Fruit fly (Drosophila melanogaster) whole organism, embryonic: ENCODE data around the gene CG15185.
A peak's percentile ranks its signal among the peaks of the same experiment; 100 is the strongest.

Experiments
- BEAF-32 ChIP-seq: fragments of 200-800 bp; sonication (Bioruptor generic); optimal IDR thresholded peaks from 3 replicates; lab custom pipeline; 2017; ENCODE audit warnings: missing biosample characterization, missing genetic modification characterization, mild to moderate bottlenecking, moderate library complexity, missing genetic modification reagents
- CG12236 ChIP-seq: fragments of 200-800 bp; sonication (Bioruptor generic); optimal IDR thresholded peaks from 2 replicates; lab custom pipeline; 2016; ENCODE audit warnings: missing biosample characterization, missing genetic modification characterization
- CG12299 ChIP-seq: fragments of 200-800 bp; sonication (Bioruptor generic); optimal IDR thresholded peaks from 2 replicates; lab custom pipeline; 2018; ENCODE audit warnings: missing biosample characterization, mild to moderate bottlenecking, missing genetic modification characterization
- CG13123 ChIP-seq: fragments of 200-800 bp; sonication (Bioruptor generic); optimal IDR thresholded peaks from 2 replicates; lab custom pipeline; 2016; ENCODE audit warnings: missing biosample characterization, missing genetic modification characterization
- CG13287 ChIP-seq: fragments of 200-800 bp; sonication (Bioruptor generic); IDR thresholded peaks from 2 replicates; pipeline ENCODE4 v1.3.6; 2022; ENCODE audit warnings: missing biosample characterization, missing genetic modification characterization; ENCODE audit not compliant: partially characterized antibody
- CG14965 ChIP-seq: fragments of 200-800 bp; sonication (Bioruptor generic); optimal IDR thresholded peaks from 2 replicates; lab custom pipeline; 2016; ENCODE audit warnings: missing biosample characterization, missing genetic modification characterization, borderline replicate concordance
- CG16815 ChIP-seq: fragments of 200-800 bp; sonication (Bioruptor generic); optimal IDR thresholded peaks from 3 replicates; lab custom pipeline; 2017; ENCODE audit warnings: missing biosample characterization, mild to moderate bottlenecking, missing genetic modification characterization
- CG17361 ChIP-seq: fragments of 200-800 bp; sonication (Bioruptor generic); IDR thresholded peaks from 3 replicates; pipeline ENCODE4 v1.3.6; 2022; ENCODE audit warnings: missing biosample characterization, missing genetic modification characterization
- CG17385 ChIP-seq: fragments of 200-800 bp; sonication (Bioruptor generic); optimal IDR thresholded peaks from 3 replicates; lab custom pipeline; 2018; ENCODE audit warnings: missing biosample characterization, mild to moderate bottlenecking, missing genetic modification characterization
- CG17612 ChIP-seq: fragments of 200-800 bp; sonication (Bioruptor generic); IDR thresholded peaks from 2 replicates; pipeline ENCODE4 v1.3.6; 2022; ENCODE audit warnings: missing biosample characterization, missing genetic modification characterization
- CG18011 ChIP-seq: fragments of 200-800 bp; sonication (Bioruptor generic); optimal IDR thresholded peaks from 2 replicates; lab custom pipeline; 2017; ENCODE audit warnings: missing biosample characterization, missing genetic modification characterization, mild to moderate bottlenecking, moderate library complexity, missing genotype
- CG18262 ChIP-seq: fragments of 200-800 bp; optimal IDR thresholded peaks from 3 replicates; lab custom pipeline; 2019; ENCODE audit warnings: missing biosample characterization, mild to moderate bottlenecking, missing genetic modification characterization, moderate library complexity
- CG18764 ChIP-seq: fragments of 200-800 bp; sonication (Bioruptor generic); optimal IDR thresholded peaks from 3 replicates; lab custom pipeline; 2016; ENCODE audit warnings: missing biosample characterization, missing genetic modification characterization
- CG2202 ChIP-seq: fragments of 200-800 bp; sonication (Bioruptor generic); optimal IDR thresholded peaks from 2 replicates; lab custom pipeline; 2018; ENCODE audit warnings: missing biosample characterization, mild to moderate bottlenecking, missing genetic modification characterization
- CG30403 ChIP-seq: fragments of 200-800 bp; sonication (Bioruptor generic); optimal IDR thresholded peaks from 3 replicates; lab custom pipeline; 2016; ENCODE audit warnings: missing biosample characterization, missing genetic modification characterization
- CG43689 ChIP-seq: fragments of 200-800 bp; sonication (Bioruptor generic); IDR thresholded peaks from 2 replicates; pipeline ENCODE4 v1.3.6; 2022; ENCODE audit warnings: missing biosample characterization, missing genetic modification characterization
- CG4617 ChIP-seq: fragments of 200-800 bp; sonication (Bioruptor generic); optimal IDR thresholded peaks from 3 replicates; lab custom pipeline; 2016; ENCODE audit warnings: missing biosample characterization, missing genetic modification characterization, borderline replicate concordance
- CG6254 ChIP-seq: fragments of 200-800 bp; sonication (Bioruptor generic); optimal IDR thresholded peaks from 3 replicates; lab custom pipeline; 2017; ENCODE audit warnings: mild to moderate bottlenecking, missing biosample characterization, missing genetic modification reagents, missing genetic modification characterization
- CG6765 ChIP-seq: fragments of 200-800 bp; sonication (Bioruptor generic); optimal IDR thresholded peaks from 3 replicates; lab custom pipeline; 2017; ENCODE audit warnings: missing biosample characterization, mild to moderate bottlenecking, missing genetic modification characterization
- CG6813 ChIP-seq: fragments of 200-800 bp; sonication (Bioruptor generic); optimal IDR thresholded peaks from 2 replicates; lab custom pipeline; 2017; ENCODE audit warnings: missing biosample characterization, missing genetic modification characterization, mild to moderate bottlenecking, moderate library complexity, missing genetic modification reagents
- CG8359 ChIP-seq: fragments of 200-800 bp; sonication (Bioruptor generic); optimal IDR thresholded peaks from 2 replicates; lab custom pipeline; 2017; ENCODE audit warnings: missing biosample characterization, mild to moderate bottlenecking, missing genetic modification characterization, borderline replicate concordance
- Elba2 ChIP-seq: fragments of 200-800 bp; sonication (Bioruptor generic); optimal IDR thresholded peaks from 3 replicates; lab custom pipeline; 2016; ENCODE audit warnings: missing biosample characterization, missing genetic modification characterization
- Fer1 ChIP-seq: fragments of 200-800 bp; sonication (Bioruptor generic); optimal IDR thresholded peaks from 2 replicates; lab custom pipeline; 2017; ENCODE audit warnings: missing biosample characterization, mild to moderate bottlenecking, missing genetic modification characterization
- Fer3 ChIP-seq: fragments of 200-800 bp; sonication (Bioruptor generic); optimal IDR thresholded peaks from 2 replicates; lab custom pipeline; 2018; ENCODE audit warnings: missing biosample characterization, mild to moderate bottlenecking, missing genetic modification characterization, moderate library complexity
- HLH54F ChIP-seq: fragments of 200-800 bp; sonication (Bioruptor generic); optimal IDR thresholded peaks from 3 replicates; lab custom pipeline; 2016; ENCODE audit warnings: missing biosample characterization, missing genetic modification characterization
- Hmr ChIP-seq: fragments of 200-800 bp; sonication (Bioruptor generic); optimal IDR thresholded peaks from 3 replicates; lab custom pipeline; 2017; ENCODE audit warnings: mild to moderate bottlenecking, missing biosample characterization, missing genetic modification reagents, missing genetic modification characterization
- Jarid2 ChIP-seq: fragments of 200-800 bp; sonication (Bioruptor generic); optimal IDR thresholded peaks from 3 replicates; lab custom pipeline; 2017; ENCODE audit warnings: mild to moderate bottlenecking, missing biosample characterization, missing genetic modification reagents, missing genetic modification characterization
- Lpt ChIP-seq: fragments of >200 bp; optimal IDR thresholded peaks from 2 replicates; lab custom pipeline; 2018; ENCODE audit warnings: missing biosample characterization, missing genetic modification characterization
- PHDP ChIP-seq: fragments of 200-800 bp; sonication (Bioruptor generic); optimal IDR thresholded peaks from 3 replicates; lab custom pipeline; 2018; ENCODE audit warnings: missing biosample characterization, mild to moderate bottlenecking, missing genetic modification characterization, moderate library complexity
- Sin3A ChIP-seq: fragments of >200 bp; optimal IDR thresholded peaks from 2 replicates; lab custom pipeline; 2018
- ac ChIP-seq: fragments of 200-800 bp; sonication (Bioruptor generic); optimal IDR thresholded peaks from 3 replicates; lab custom pipeline; 2017; ENCODE audit warnings: missing biosample characterization, mild to moderate bottlenecking, missing genetic modification characterization
- bowl ChIP-seq: fragments of 200-800 bp; sonication (Bioruptor generic); IDR thresholded peaks from 2 replicates; pipeline ENCODE4 v1.3.6; 2022; ENCODE audit warnings: missing biosample characterization, missing genetic modification characterization
- corto ChIP-seq: fragments of 200-800 bp; sonication (Bioruptor generic); optimal IDR thresholded peaks from 2 replicates; lab custom pipeline; 2016; ENCODE audit warnings: missing biosample characterization, mild to moderate bottlenecking, missing genetic modification characterization, moderate library complexity
- crc ChIP-seq: fragments of 200-800 bp; sonication (Bioruptor generic); optimal IDR thresholded peaks from 2 replicates; lab custom pipeline; 2016; ENCODE audit warnings: missing biosample characterization, missing genetic modification characterization
- croc ChIP-seq: fragments of 200-800 bp; sonication (Bioruptor generic); conservative IDR thresholded peaks from 3 replicates; pipeline ENCODE4 v1.3.6; 2022; ENCODE audit warnings: missing biosample characterization, missing genetic modification characterization
- dan ChIP-seq: fragments of 200-800 bp; sonication (Bioruptor generic); IDR thresholded peaks from 2 replicates; pipeline ENCODE4 v1.3.6; 2022; ENCODE audit warnings: missing biosample characterization, missing genetic modification characterization
- dmrt99B ChIP-seq: fragments of 200-800 bp; sonication (Bioruptor generic); optimal IDR thresholded peaks from 2 replicates; lab custom pipeline; 2018; ENCODE audit warnings: missing biosample characterization, mild to moderate bottlenecking, missing genetic modification characterization, moderate library complexity
- eve ChIP-seq, 2 experiments: fragments of >200 bp; optimal IDR thresholded peaks; 2 replicates each; lab custom pipeline; 2017; ENCODE audit warnings: missing biosample characterization in 2 of 2, missing genetic modification characterization in 2 of 2
- eyg ChIP-seq: fragments of 200-800 bp; sonication (Bioruptor generic); optimal IDR thresholded peaks from 3 replicates; lab custom pipeline; 2016; ENCODE audit warnings: missing biosample characterization, missing genetic modification characterization
- hb ChIP-seq: fragments of 200-800 bp; sonication (Bioruptor generic); IDR thresholded peaks from 3 replicates; pipeline ENCODE4 v1.3.6; 2022; ENCODE audit warnings: missing biosample characterization, missing genetic modification characterization; ENCODE audit not compliant: partially characterized antibody
- inv ChIP-seq: fragments of 200-800 bp; sonication (Bioruptor generic); IDR thresholded peaks from 2 replicates; pipeline ENCODE4 v1.3.6; 2022; ENCODE audit warnings: missing biosample characterization, missing genetic modification characterization; ENCODE audit not compliant: partially characterized antibody
- kah ChIP-seq: fragments of 200-800 bp; sonication (Bioruptor generic); optimal IDR thresholded peaks from 2 replicates; lab custom pipeline; 2018; ENCODE audit warnings: missing biosample characterization, mild to moderate bottlenecking, missing genetic modification characterization
- kay ChIP-seq: fragments of 200-800 bp; sonication (Bioruptor generic); optimal IDR thresholded peaks from 2 replicates; lab custom pipeline; 2016; ENCODE audit warnings: missing biosample characterization, missing genetic modification characterization
- kni ChIP-seq: fragments of 200-800 bp; sonication (Bioruptor generic); optimal IDR thresholded peaks from 3 replicates; lab custom pipeline; 2017; ENCODE audit warnings: mild to moderate bottlenecking, missing biosample characterization, missing genetic modification reagents, missing genetic modification characterization
- lab ChIP-seq: fragments of 200-800 bp; sonication (Bioruptor generic); optimal IDR thresholded peaks from 3 replicates; lab custom pipeline; 2017; ENCODE audit warnings: missing biosample characterization, missing genetic modification characterization, mild to moderate bottlenecking, moderate library complexity, missing genetic modification reagents
- nerfin-1 ChIP-seq: fragments of 200-800 bp; sonication (Bioruptor generic); optimal IDR thresholded peaks from 3 replicates; lab custom pipeline; 2019; ENCODE audit warnings: missing biosample characterization, mild to moderate bottlenecking, missing genetic modification characterization, moderate library complexity
- otp ChIP-seq: fragments of 200-800 bp; sonication (Bioruptor generic); IDR thresholded peaks from 3 replicates; pipeline ENCODE4, ENCODE4 v1.3.6; 2022; ENCODE audit warnings: missing biosample characterization, missing genetic modification characterization
- pnt ChIP-seq: fragments of 200-800 bp; sonication (Bioruptor generic); optimal IDR thresholded peaks from 3 replicates; lab custom pipeline; 2016; ENCODE audit warnings: missing biosample characterization, missing genetic modification characterization
- ro ChIP-seq: fragments of 200-800 bp; sonication (Bioruptor generic); IDR thresholded peaks from 2 replicates; pipeline ENCODE4 v1.3.6; 2022; ENCODE audit warnings: missing biosample characterization, missing genetic modification characterization
- sr ChIP-seq: fragments of 200-800 bp; sonication (Bioruptor generic); IDR thresholded peaks from 3 replicates; pipeline ENCODE4 v1.3.6; 2022; ENCODE audit warnings: missing biosample characterization, missing genetic modification characterization
- toy ChIP-seq: fragments of 200-800 bp; sonication (Bioruptor generic); IDR thresholded peaks from 2 replicates; pipeline ENCODE4 v1.3.6; 2022; ENCODE audit warnings: missing biosample characterization, missing genetic modification characterization

The CG15185 gene

dm6 chr3R:6504408-6504807, 22.9 kb upstream of the CG15185 start (continued):
- TF ChIP-seq CG30403 (GFP tag; lab: Kevin White, UChicago) (no peak), CG18262 (tag; lab: Kevin White, UChicago) (no peak), ac (peak; percentile 56), CG12299 (tag; lab: Kevin White, UChicago) (no peak), croc (GFP tag; lab: Robert Waterston, UW) (no peak), CG14965 (GFP tag; lab: Kevin White, UChicago) (no peak), CG17385 (GFP tag; lab: Kevin White, UChicago) (no peak), CG17612 (GFP tag; lab: Robert Waterston, UW) (no peak), Elba2 (no peak), CG43689 (GFP tag; lab: Robert Waterston, UW) (no peak), CG6765 (GFP tag; lab: Kevin White, UChicago) (peak; percentile 20), Sin3A (lab: Kevin White, UChicago) (no peak), dmrt99B (peak; percentile 22), dan (GFP tag; lab: Robert Waterston, UW) (no peak), sr (GFP tag; lab: Robert Waterston, UW) (0 out of 3 replicates have a peak, but pooled peaks have one; percentile 16), HLH54F (GFP tag; lab: Kevin White, UChicago) (no peak), CG16815 (GFP tag; lab: Kevin White, UChicago) (peak; percentile 34), Hmr (peak; percentile 22), Fer1 (no peak), toy (GFP tag; lab: Robert Waterston, UW) (no peak), nerfin-1 (tag; lab: Kevin White, UChicago) (no peak), CG13123 (peak; percentile 44), eve (GFP tag; optimal IDR thresholded peaks at IDR 0.05; lab: Kevin White, UChicago) (no peak), CG13287 (no peak), Jarid2 (GFP tag; lab: Kevin White, UChicago) (peak; percentile 1), lab (peak; percentile 66), ro (GFP tag; lab: Robert Waterston, UW) (no peak), otp (GFP tag; lab: Robert Waterston, UW) (peak; percentile 60; the same call in 1 of the 3 replicates), CG17361 (GFP tag; lab: Robert Waterston, UW) (no peak), CG18011 (no peak), CG2202 (tag; lab: Kevin White, UChicago) (peak; percentile 86), CG18764 (GFP tag; lab: Kevin White, UChicago) (peak; percentile 12), CG4617 (GFP tag; lab: Kevin White, UChicago) (no peak), kni (GFP tag; lab: Kevin White, UChicago) (no peak), CG6813 (peak; percentile 82), kay (GFP tag; lab: Kevin White, UChicago) (no peak), CG8359 (peak; percentile 41), pnt (GFP tag; lab: Kevin White, UChicago) (no peak), Lpt (GFP tag; lab: Kevin White, UChicago) (no peak), crc (GFP tag; lab: Kevin White, UChicago) (no peak), CG6254 (peak; percentile 56), CG12236 (peak; percentile 72), kah (GFP tag; lab: Kevin White, UChicago) (no peak), Fer3 (tag; lab: Kevin White, UChicago) (no peak), eyg (no peak), bowl (GFP tag; lab: Robert Waterston, UW) (no peak), inv (GFP tag; lab: Robert Waterston, UW) (no peak), BEAF-32 (no peak), PHDP (tag; lab: Kevin White, UChicago) (peak; percentile 56), corto (GFP tag; lab: Kevin White, UChicago) (no peak), hb (GFP tag; lab: Robert Waterston, UW) (no peak)
